Fruit fly (Drosophila melanogaster): ENCODE data around the gene SKIP.

SKIP gene

DNA sequence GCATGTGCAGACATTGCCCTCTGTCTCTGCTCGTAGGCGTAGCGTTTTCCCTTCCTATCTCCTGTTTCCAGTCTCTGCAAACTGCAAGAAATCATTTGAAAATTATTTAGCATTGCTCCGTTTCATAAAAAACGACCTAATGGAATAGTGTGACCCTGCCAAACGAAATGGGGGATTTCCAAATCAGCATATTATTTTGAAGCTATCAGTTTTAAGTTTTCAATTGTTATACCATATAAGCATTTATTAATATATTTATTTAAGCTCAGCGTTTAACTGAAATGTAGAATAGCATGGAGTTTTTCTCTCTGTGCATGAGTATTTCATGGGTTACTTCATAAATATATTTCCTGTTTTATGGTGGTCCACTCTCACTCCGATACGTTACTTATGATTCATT is 48.6 kb downstream of the SKIP start:
- TF ChIP-seq psq (GFP tag; optimal IDR thresholded peaks at IDR 0.05) = no peak
- TF ChIP-seq Myc (optimal IDR thresholded peaks at IDR 0.05) = no peak
- TF ChIP-seq h (GFP tag; optimal IDR thresholded peaks at IDR 0.05) = no peak
- TF ChIP-seq jim (GFP tag; optimal IDR thresholded peaks at IDR 0.05) = no peak
- TF ChIP-seq CrebA (GFP tag; optimal IDR thresholded peaks at IDR 0.05; ENCODE audit: borderline replicate concordance) = no peak
- TF ChIP-seq foxo (GFP tag; optimal IDR thresholded peaks at IDR 0.05) = no peak
- no peak for TF ChIP-seq GATAd (GFP tag; optimal IDR thresholded peaks at IDR 0.05)
- TF ChIP-seq dmrt93B (GFP tag; optimal IDR thresholded peaks at IDR 0.05) = no peak
- TF ChIP-seq dsf (GFP tag; optimal IDR thresholded peaks at IDR 0.05; ENCODE audit: borderline replicate concordance) = no peak
- no peak for TF ChIP-seq sv (GFP tag; optimal IDR thresholded peaks at IDR 0.05)
- TF ChIP-seq Sp1 (GFP tag; optimal IDR thresholded peaks at IDR 0.05) = no peak
- no peak for TF ChIP-seq usp (GFP tag; optimal IDR thresholded peaks at IDR 0.05)
- no peak for TF ChIP-seq dl (GFP tag; optimal IDR thresholded peaks at IDR 0.05; ENCODE audit: insufficient read depth in 1 of 2, partially characterized antibody in 2 of 2)
- TF ChIP-seq br (GFP tag; optimal IDR thresholded peaks at IDR 0.05) = no peak
- TF ChIP-seq Rel (GFP tag; optimal IDR thresholded peaks at IDR 0.05) = no peak
- no peak for TF ChIP-seq Rel (tag; optimal IDR thresholded peaks at IDR 0.05)
- TF ChIP-seq lola (GFP tag; optimal IDR thresholded peaks at IDR 0.05) = no peak
- no peak for TF ChIP-seq brk (GFP tag; optimal IDR thresholded peaks at IDR 0.05)
- no peak for TF ChIP-seq Hnf4 (GFP tag; optimal IDR thresholded peaks at IDR 0.05)

DNA sequence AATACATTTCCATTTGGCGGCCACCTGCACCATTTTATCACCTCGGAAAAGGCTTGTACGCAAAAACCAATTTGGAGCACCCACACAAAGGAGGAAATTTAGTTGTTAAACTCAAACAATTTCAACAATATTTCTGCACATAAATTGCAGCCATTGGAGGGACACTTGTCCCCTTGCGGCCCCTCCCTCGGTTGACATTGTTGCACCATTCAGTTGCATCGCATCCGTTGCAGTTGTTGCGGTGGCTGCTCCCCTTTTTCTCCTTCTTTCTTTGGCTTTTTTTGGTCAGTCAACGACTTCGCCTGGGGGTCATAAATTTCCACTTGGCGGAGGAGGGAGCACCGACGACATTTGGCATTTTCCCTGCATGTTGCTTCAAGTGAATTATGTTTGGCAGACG is 49.3 kb downstream of the SKIP start:
- no peak for TF ChIP-seq CG32264 (GFP tag; optimal IDR thresholded peaks at IDR 0.05)

DNA sequence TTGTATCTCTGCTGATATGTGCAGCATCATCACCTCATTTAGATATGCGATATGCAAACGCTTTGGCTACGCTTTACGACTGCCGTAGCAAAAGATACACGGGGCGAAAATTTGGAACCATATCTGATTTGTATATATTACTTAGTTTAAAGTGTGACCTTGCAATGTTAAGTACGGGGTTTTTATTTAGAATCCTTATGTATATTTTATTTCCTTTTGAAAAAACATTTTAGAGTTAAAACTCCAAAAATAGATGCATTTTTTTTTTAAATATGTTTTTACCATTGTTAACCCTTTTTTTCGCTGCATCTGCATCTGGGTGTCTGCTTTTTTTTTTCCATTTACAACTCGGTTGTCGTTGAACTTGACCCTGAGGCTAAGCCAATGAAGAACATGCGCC is 50.4 kb downstream of the SKIP start:
- TF ChIP-seq Mio (GFP tag; optimal IDR thresholded peaks at IDR 0.05) = no peak
- no peak for TF ChIP-seq jim (GFP tag; optimal IDR thresholded peaks at IDR 0.05)
- peak; percentile 53 for TF ChIP-seq h (GFP tag; optimal IDR thresholded peaks at IDR 0.05)
- TF ChIP-seq Abd-B (GFP tag; optimal IDR thresholded peaks at IDR 0.05) = no peak
- no peak for TF ChIP-seq Hr83 (GFP tag; optimal IDR thresholded peaks at IDR 0.05; ENCODE audit: poor library complexity, severe bottlenecking)
- TF ChIP-seq HLH106 (tag; optimal IDR thresholded peaks at IDR 0.05) = peak; percentile 13
- TF ChIP-seq psq (GFP tag; optimal IDR thresholded peaks at IDR 0.05) = peak; percentile 22
- TF ChIP-seq Sp1 (GFP tag; optimal IDR thresholded peaks at IDR 0.05) = peak; percentile 35
- no peak for TF ChIP-seq usp (GFP tag; optimal IDR thresholded peaks at IDR 0.05)
- no peak for TF ChIP-seq Vsx2 (GFP tag; optimal IDR thresholded peaks at IDR 0.05; ENCODE audit: partially characterized antibody)
- TF ChIP-seq Hr78 (GFP tag; optimal IDR thresholded peaks at IDR 0.05) = no peak
- peak in 1 of 2 experiments; percentile 47 for TF ChIP-seq foxo (GFP tag; optimal IDR thresholded peaks at IDR 0.05)
- TF ChIP-seq GATAd (GFP tag; optimal IDR thresholded peaks at IDR 0.05) = no peak
- TF ChIP-seq dmrt93B (GFP tag; optimal IDR thresholded peaks at IDR 0.05) = peak; percentile 3
- peak; percentile 45 for TF ChIP-seq rgr (GFP tag; optimal IDR thresholded peaks at IDR 0.05)
- no peak for TF ChIP-seq Dfd (GFP tag; optimal IDR thresholded peaks at IDR 0.05)
- TF ChIP-seq Hnf4 (GFP tag; optimal IDR thresholded peaks at IDR 0.05) = no peak
- no peak for TF ChIP-seq Rel (GFP tag; optimal IDR thresholded peaks at IDR 0.05)
- no peak for TF ChIP-seq Rel (tag; optimal IDR thresholded peaks at IDR 0.05)
- TF ChIP-seq br (GFP tag; optimal IDR thresholded peaks at IDR 0.05) = peak; percentile 27
- TF ChIP-seq Jra (GFP tag; optimal IDR thresholded peaks at IDR 0.05) = no peak
- peak; percentile 2 for TF ChIP-seq woc (GFP tag; optimal IDR thresholded peaks at IDR 0.05)
- peak; percentile 23 for TF ChIP-seq ey (GFP tag; optimal IDR thresholded peaks at IDR 0.05)
- TF ChIP-seq OdsH (GFP tag; optimal IDR thresholded peaks at IDR 0.05) = peak; percentile 40
- TF ChIP-seq fru (GFP tag; optimal IDR thresholded peaks at IDR 0.05) = peak; percentile 51
- TF ChIP-seq lola (GFP tag; optimal IDR thresholded peaks at IDR 0.05) = no peak
- TF ChIP-seq brk (GFP tag; optimal IDR thresholded peaks at IDR 0.05) = no peak

DNA sequence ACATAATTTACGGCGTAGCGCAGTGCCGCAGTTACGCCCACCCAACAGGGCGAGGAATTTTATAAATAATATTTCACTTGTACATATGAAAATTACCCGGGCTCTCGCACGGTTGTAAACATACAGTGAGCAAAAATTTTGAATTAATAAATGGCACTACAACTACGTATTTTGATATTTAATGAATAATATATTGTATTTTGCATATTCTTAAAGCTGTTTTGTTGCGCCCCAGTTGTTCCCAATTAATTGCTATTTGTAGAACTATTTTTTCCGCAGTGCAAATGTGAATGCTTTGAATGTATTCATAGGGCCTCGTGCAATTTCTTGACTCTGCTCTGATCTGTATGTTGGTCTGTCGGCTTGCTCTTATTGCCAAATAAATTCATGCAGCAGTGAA is 52.0 kb downstream of the SKIP start:
- TF ChIP-seq sage (GFP tag; optimal IDR thresholded peaks at IDR 0.05) (no peak), rgr (GFP tag; optimal IDR thresholded peaks at IDR 0.05) (peak; percentile 56), psq (GFP tag; optimal IDR thresholded peaks at IDR 0.05) (no peak), h (GFP tag; optimal IDR thresholded peaks at IDR 0.05) (peak; percentile 52), Hr83 (GFP tag; optimal IDR thresholded peaks at IDR 0.05; ENCODE audit: poor library complexity, severe bottlenecking) (no peak), ey (GFP tag; optimal IDR thresholded peaks at IDR 0.05) (peak; percentile 23), woc (GFP tag; optimal IDR thresholded peaks at IDR 0.05) (no peak), foxo (GFP tag; optimal IDR thresholded peaks at IDR 0.05) (peak in 1 of 2 experiments; percentile 41), br (GFP tag; optimal IDR thresholded peaks at IDR 0.05) (peak; percentile 1), Myc (optimal IDR thresholded peaks at IDR 0.05) (no peak), fru (GFP tag; optimal IDR thresholded peaks at IDR 0.05) (peak; percentile 49), Vsx2 (GFP tag; optimal IDR thresholded peaks at IDR 0.05; ENCODE audit: partially characterized antibody) (no peak), jim (GFP tag; optimal IDR thresholded peaks at IDR 0.05) (no peak), dmrt93B (GFP tag; optimal IDR thresholded peaks at IDR 0.05) (no peak), sv (GFP tag; optimal IDR thresholded peaks at IDR 0.05) (no peak), Hnf4 (GFP tag; optimal IDR thresholded peaks at IDR 0.05) (peak; percentile 30), OdsH (GFP tag; optimal IDR thresholded peaks at IDR 0.05) (peak; percentile 21), usp (GFP tag; optimal IDR thresholded peaks at IDR 0.05) (no peak), Jra (GFP tag; optimal IDR thresholded peaks at IDR 0.05) (no peak), Mio (GFP tag; optimal IDR thresholded peaks at IDR 0.05) (no peak), Rel (GFP tag; optimal IDR thresholded peaks at IDR 0.05) (no peak), Rel (tag; optimal IDR thresholded peaks at IDR 0.05) (no peak), CG9705 (GFP tag; optimal IDR thresholded peaks at IDR 0.05) (no peak), Abd-B (GFP tag; optimal IDR thresholded peaks at IDR 0.05) (no peak), dsf (GFP tag; optimal IDR thresholded peaks at IDR 0.05; ENCODE audit: borderline replicate concordance) (no peak)
